Fruit fly (Drosophila melanogaster): ENCODE results near the gene SdicA.

SdicA gene

DNA sequence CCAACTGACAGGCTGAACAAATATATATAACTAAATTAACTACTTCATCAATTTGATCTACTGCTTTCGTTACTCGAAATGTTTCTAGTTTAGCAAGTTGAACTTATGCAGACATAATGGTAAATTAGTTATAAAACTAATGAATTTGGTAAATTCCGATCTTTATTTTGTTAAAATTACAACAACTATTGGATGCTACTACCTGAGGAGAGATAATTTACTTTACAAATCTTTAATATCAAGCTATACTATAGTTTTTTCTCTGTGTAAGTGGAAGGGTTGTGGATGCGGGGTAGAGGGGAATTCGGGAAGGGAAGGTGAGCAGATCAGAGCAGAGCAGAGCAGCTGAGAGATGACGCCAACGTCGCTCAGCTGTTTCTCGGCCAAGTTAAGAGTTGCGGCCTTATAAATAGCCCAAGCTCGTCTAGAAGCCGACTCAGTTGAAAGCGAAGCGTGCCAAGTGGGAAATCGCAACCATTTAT lies 54.0 kb downstream of the SdicA start, which contains the start of gene aspr:
TSS of gene aspr (plus strand) at position 432 of the 482 bp plus-strand sequence.
- TF ChIP-seq CG1621 (tag; optimal IDR thresholded peaks at IDR 0.05) (peak; percentile 19), OdsH (GFP tag; optimal IDR thresholded peaks at IDR 0.05) (no peak), dsx (GFP tag; optimal IDR thresholded peaks at IDR 0.05; ENCODE audit: poor library complexity, severe bottlenecking) (peak; percentile 7), net (GFP tag; optimal IDR thresholded peaks at IDR 0.05) (peak; percentile 10), pdm3 (GFP tag; optimal IDR thresholded peaks at IDR 0.05) (peak; percentile 23), Eip78C (GFP tag) (peak; percentile 67), Ets96B (tag; optimal IDR thresholded peaks at IDR 0.05) (peak; percentile 49), fkh (GFP tag; optimal IDR thresholded peaks at IDR 0.05) (peak; percentile 25), CG6808 (GFP tag; optimal IDR thresholded peaks at IDR 0.05) (peak; percentile 46), CG10631 (GFP tag; optimal IDR thresholded peaks at IDR 0.05) (peak; percentile 43), svp (GFP tag) (no peak), Ets21C (GFP tag; optimal IDR thresholded peaks at IDR 0.05) (no peak), fd59A (GFP tag; optimal IDR thresholded peaks at IDR 0.05) (peak; percentile 15), CG3032 (tag; optimal IDR thresholded peaks at IDR 0.05) (peak; percentile 58), Eip75B (GFP tag; optimal IDR thresholded peaks at IDR 0.05) (peak; percentile 35), CG10669 (GFP tag; optimal IDR thresholded peaks at IDR 0.05) (peak; percentile 52), spab (GFP tag; optimal IDR thresholded peaks at IDR 0.05) (peak; percentile 25), Sox14 (GFP tag; optimal IDR thresholded peaks at IDR 0.05) (no peak), salr (GFP tag; optimal IDR thresholded peaks at IDR 0.05) (no peak), CG31627 (GFP tag; optimal IDR thresholded peaks at IDR 0.05) (no peak), CG3919 (GFP tag; optimal IDR thresholded peaks at IDR 0.05) (peak; percentile 48), eg (GFP tag; IDR thresholded peaks at IDR 0.05) (no peak)

Data from whole organism, prepupa.